Worm (Caenorhabditis elegans): ENCODE data around the gene F23A7.4.
A peak's percentile ranks its signal among the peaks of the same experiment; 100 is the strongest.

F23A7.4 gene

ce11 chrX:16208667-16209066, 3.7 kb upstream of the F23A7.4 start:
- TF ChIP-seq jun-1 (tag; optimal IDR thresholded peaks at IDR 0.05), result no peak

ce11 chrX:16209122-16209521, 3.3 kb upstream of the F23A7.4 start:
- no peak for TF ChIP-seq nhr-28 (tag; optimal IDR thresholded peaks at IDR 0.05)
- TF ChIP-seq sea-2 (GFP tag; optimal IDR thresholded peaks at IDR 0.05), result no peak
- no peak for TF ChIP-seq unc-39 (tag; optimal IDR thresholded peaks at IDR 0.05)
- no peak for TF ChIP-seq egl-5 (tag; optimal IDR thresholded peaks at IDR 0.05)
- TF ChIP-seq pqm-1 (tag; optimal IDR thresholded peaks at IDR 0.05), result no peak
- no peak for TF ChIP-seq snpc-4 (tag; optimal IDR thresholded peaks at IDR 0.05)

ce11 chrX:16209660-16210059, 2.7 kb upstream of the F23A7.4 start:
- TF ChIP-seq zag-1 (tag; optimal IDR thresholded peaks at IDR 0.05) (peak; percentile 12), ZK546.5 (tag; optimal IDR thresholded peaks at IDR 0.05) (no peak), ztf-11 (tag; optimal IDR thresholded peaks at IDR 0.05) (peak; percentile 17), nhr-28 (tag; optimal IDR thresholded peaks at IDR 0.05) (peak; percentile 24), snpc-4 (tag; optimal IDR thresholded peaks at IDR 0.05) (peak; percentile 87), nhr-67 (tag; optimal IDR thresholded peaks at IDR 0.05) (peak; percentile 56), ama-1 (optimal IDR thresholded peaks at IDR 0.05) (no peak), nhr-43 (tag; optimal IDR thresholded peaks at IDR 0.05; ENCODE audit: poor library complexity, severe bottlenecking) (peak; percentile 89), fos-1 (tag; optimal IDR thresholded peaks at IDR 0.05) (peak; percentile 52), mdl-1 (tag; optimal IDR thresholded peaks at IDR 0.05) (peak; percentile 3), R02D3.7 (tag; optimal IDR thresholded peaks at IDR 0.05) (peak; percentile 54), unc-62 (GFP tag; optimal IDR thresholded peaks at IDR 0.05) (peak; percentile 4), lsy-12 (tag; optimal IDR thresholded peaks at IDR 0.05) (peak; percentile 56), skn-1 (tag; optimal IDR thresholded peaks at IDR 0.05) (peak; percentile 68), ceh-82 (tag; optimal IDR thresholded peaks at IDR 0.05) (peak; percentile 89), elt-3 (tag; optimal IDR thresholded peaks at IDR 0.05) (peak in 1 of 3 experiments; percentile 86), daf-12 (tag; optimal IDR thresholded peaks at IDR 0.05) (no peak), nhr-237 (tag; optimal IDR thresholded peaks at IDR 0.05) (no peak), fkh-10 (GFP tag; optimal IDR thresholded peaks at IDR 0.05) (peak; percentile 2), sea-2 (GFP tag; optimal IDR thresholded peaks at IDR 0.05) (peak; percentile 19), nhr-76 (tag; optimal IDR thresholded peaks at IDR 0.05) (peak; percentile 4), ceh-16 (tag; optimal IDR thresholded peaks at IDR 0.05) (peak; percentile 54), eor-1 (tag; optimal IDR thresholded peaks at IDR 0.05) (peak in 1 of 2 experiments; percentile 49), nhr-23 (tag; optimal IDR thresholded peaks at IDR 0.05) (peak; percentile 79), ceh-28 (tag; optimal IDR thresholded peaks at IDR 0.05) (peak; percentile 75), nhr-12 (tag; optimal IDR thresholded peaks at IDR 0.05) (no peak), mml-1 (tag; optimal IDR thresholded peaks at IDR 0.05) (peak; percentile 41), hmg-11 (tag; optimal IDR thresholded peaks at IDR 0.05) (peak; percentile 93), lin-15B (tag; optimal IDR thresholded peaks at IDR 0.05) (peak; percentile 3), fkh-2 (tag; optimal IDR thresholded peaks at IDR 0.05) (no peak), pqm-1 (tag; optimal IDR thresholded peaks at IDR 0.05) (no peak), jun-1 (tag; optimal IDR thresholded peaks at IDR 0.05) (peak; percentile 87), nfya-1 (tag; optimal IDR thresholded peaks at IDR 0.05; ENCODE audit: insufficient read depth) (peak; percentile 73), aly-2 (tag; optimal IDR thresholded peaks at IDR 0.05) (no peak), nhr-25 (tag; optimal IDR thresholded peaks at IDR 0.05) (peak; percentile 66), unc-39 (tag; optimal IDR thresholded peaks at IDR 0.05) (no peak), ztf-4 (tag; optimal IDR thresholded peaks at IDR 0.05) (peak; percentile 20), lin-39 (tag; optimal IDR thresholded peaks at IDR 0.05) (peak; percentile 65), ceh-9 (tag; optimal IDR thresholded peaks at IDR 0.05) (no peak), nhr-77 (tag; optimal IDR thresholded peaks at IDR 0.05) (peak; percentile 90), tbx-2 (tag; optimal IDR thresholded peaks at IDR 0.05) (peak; percentile 93), elt-1 (tag; optimal IDR thresholded peaks at IDR 0.05) (peak; percentile 34), egl-27 (tag; optimal IDR thresholded peaks at IDR 0.05) (no peak), nhr-11 (tag; optimal IDR thresholded peaks at IDR 0.05) (peak; percentile 13), elt-2 (tag; optimal IDR thresholded peaks at IDR 0.05) (peak; percentile 48), egl-5 (tag; optimal IDR thresholded peaks at IDR 0.05) (peak; percentile 58), pha-4 (tag; optimal IDR thresholded peaks at IDR 0.05) (peak; percentile 67)

Data from whole organism, L3 larva.